Fruit fly (Drosophila melanogaster): ENCODE measurements around the gene Pi3K92E.

Gene Pi3K92E

dm6 chr3R:20588480-20588785, 46.1 kb downstream of the Pi3K92E start, which contains the start of gene Srp72:
Gene Srp72 (plus strand): TSS chr3R:20588711.
- TF ChIP-seq HLH106 (tag; optimal IDR thresholded peaks at IDR 0.05): peak; percentile 50
- peak; percentile 40 for TF ChIP-seq fru (GFP tag; optimal IDR thresholded peaks at IDR 0.05)
- peak; percentile 47 for TF ChIP-seq CG9705 (GFP tag; optimal IDR thresholded peaks at IDR 0.05)
- TF ChIP-seq Hr78 (GFP tag; optimal IDR thresholded peaks at IDR 0.05): no peak
- peak; percentile 25 for TF ChIP-seq br (GFP tag; optimal IDR thresholded peaks at IDR 0.05)
- TF ChIP-seq foxo (GFP tag; optimal IDR thresholded peaks at IDR 0.05): peak in 1 of 2 experiments; percentile 58
- peak; percentile 39 for TF ChIP-seq Hnf4 (GFP tag; optimal IDR thresholded peaks at IDR 0.05)
- TF ChIP-seq dsf (GFP tag; optimal IDR thresholded peaks at IDR 0.05; ENCODE audit: borderline replicate concordance): peak; percentile 45
- TF ChIP-seq CG32264 (GFP tag; optimal IDR thresholded peaks at IDR 0.05): no peak
- TF ChIP-seq Hr83 (GFP tag; optimal IDR thresholded peaks at IDR 0.05; ENCODE audit: poor library complexity, severe bottlenecking): peak; percentile 35
- TF ChIP-seq jim (GFP tag; optimal IDR thresholded peaks at IDR 0.05): no peak
- TF ChIP-seq GATAd (GFP tag; optimal IDR thresholded peaks at IDR 0.05): peak; percentile 26
- TF ChIP-seq OdsH (GFP tag; optimal IDR thresholded peaks at IDR 0.05): peak; percentile 17
- TF ChIP-seq pan (optimal IDR thresholded peaks at IDR 0.05): no peak
- no peak for TF ChIP-seq Dfd (GFP tag; optimal IDR thresholded peaks at IDR 0.05)
- TF ChIP-seq sv (GFP tag; optimal IDR thresholded peaks at IDR 0.05): peak; percentile 48
- TF ChIP-seq dl (GFP tag; optimal IDR thresholded peaks at IDR 0.05; ENCODE audit: insufficient read depth in 1 of 2, partially characterized antibody in 2 of 2): no peak
- TF ChIP-seq psq (GFP tag; optimal IDR thresholded peaks at IDR 0.05): peak; percentile 6
- no peak for TF ChIP-seq lola (GFP tag; optimal IDR thresholded peaks at IDR 0.05)
- peak; percentile 50 for TF ChIP-seq h (GFP tag; optimal IDR thresholded peaks at IDR 0.05)
- peak; percentile 12 for TF ChIP-seq ey (GFP tag; optimal IDR thresholded peaks at IDR 0.05)
- TF ChIP-seq rgr (GFP tag; optimal IDR thresholded peaks at IDR 0.05): peak; percentile 44
- peak; percentile 59 for TF ChIP-seq sage (GFP tag; optimal IDR thresholded peaks at IDR 0.05)
- peak; percentile 45 for TF ChIP-seq Sp1 (GFP tag; optimal IDR thresholded peaks at IDR 0.05)
- no peak for TF ChIP-seq Abd-B (GFP tag; optimal IDR thresholded peaks at IDR 0.05)
- TF ChIP-seq usp (GFP tag; optimal IDR thresholded peaks at IDR 0.05): no peak

- TF ChIP-seq GATAd (GFP tag; optimal IDR thresholded peaks at IDR 0.05): peak; percentile 34
- TF ChIP-seq Mio (GFP tag; optimal IDR thresholded peaks at IDR 0.05): peak; percentile 37
- no peak for TF ChIP-seq dl (GFP tag; optimal IDR thresholded peaks at IDR 0.05; ENCODE audit: insufficient read depth in 1 of 2, partially characterized antibody in 2 of 2)
- peak; percentile 91 for TF ChIP-seq fru (GFP tag; optimal IDR thresholded peaks at IDR 0.05)
- peak; percentile 61 for TF ChIP-seq Rel (GFP tag; optimal IDR thresholded peaks at IDR 0.05)
- TF ChIP-seq Rel (tag; optimal IDR thresholded peaks at IDR 0.05): peak; percentile 31
- peak; percentile 89 for TF ChIP-seq dmrt93B (GFP tag; optimal IDR thresholded peaks at IDR 0.05)
- no peak for TF ChIP-seq Dif (GFP tag; optimal IDR thresholded peaks at IDR 0.05; ENCODE audit: partially characterized antibody)
- TF ChIP-seq usp (GFP tag; optimal IDR thresholded peaks at IDR 0.05): no peak
- TF ChIP-seq pan (optimal IDR thresholded peaks at IDR 0.05): no peak
- TF ChIP-seq HLH106 (tag; optimal IDR thresholded peaks at IDR 0.05): peak; percentile 88
- peak; percentile 91 for TF ChIP-seq br (GFP tag; optimal IDR thresholded peaks at IDR 0.05)
- TF ChIP-seq CG9705 (GFP tag; optimal IDR thresholded peaks at IDR 0.05): peak; percentile 79
- TF ChIP-seq h (GFP tag; optimal IDR thresholded peaks at IDR 0.05): peak; percentile 94
- no peak for TF ChIP-seq CrebA (GFP tag; optimal IDR thresholded peaks at IDR 0.05; ENCODE audit: borderline replicate concordance)
- peak in 1 of 2 experiments; percentile 93 for TF ChIP-seq foxo (GFP tag; optimal IDR thresholded peaks at IDR 0.05)
- TF ChIP-seq brk (GFP tag; optimal IDR thresholded peaks at IDR 0.05): no peak
- TF ChIP-seq tai (GFP tag; optimal IDR thresholded peaks at IDR 0.05): no peak
- peak; percentile 77 for TF ChIP-seq dsf (GFP tag; optimal IDR thresholded peaks at IDR 0.05; ENCODE audit: borderline replicate concordance)
- no peak for TF ChIP-seq jim (GFP tag; optimal IDR thresholded peaks at IDR 0.05)
- TF ChIP-seq Vsx2 (GFP tag; optimal IDR thresholded peaks at IDR 0.05; ENCODE audit: partially characterized antibody): no peak
- peak; percentile 91 for TF ChIP-seq Hr83 (GFP tag; optimal IDR thresholded peaks at IDR 0.05; ENCODE audit: poor library complexity, severe bottlenecking)
- TF ChIP-seq Myc (optimal IDR thresholded peaks at IDR 0.05): no peak
- TF ChIP-seq N (GFP tag; optimal IDR thresholded peaks at IDR 0.05): peak; percentile 7
- TF ChIP-seq Jra (GFP tag; optimal IDR thresholded peaks at IDR 0.05): peak; percentile 93
- peak; percentile 91 for TF ChIP-seq Sp1 (GFP tag; optimal IDR thresholded peaks at IDR 0.05)
- TF ChIP-seq Abd-B (GFP tag; optimal IDR thresholded peaks at IDR 0.05): no peak
- TF ChIP-seq CG32264 (GFP tag; optimal IDR thresholded peaks at IDR 0.05): peak; percentile 78
- peak; percentile 35 for TF ChIP-seq sage (GFP tag; optimal IDR thresholded peaks at IDR 0.05)
- no peak for TF ChIP-seq Hr78 (GFP tag; optimal IDR thresholded peaks at IDR 0.05)
- TF ChIP-seq rgr (GFP tag; optimal IDR thresholded peaks at IDR 0.05): peak; percentile 89
- TF ChIP-seq Dfd (GFP tag; optimal IDR thresholded peaks at IDR 0.05): no peak
- peak; percentile 93 for TF ChIP-seq OdsH (GFP tag; optimal IDR thresholded peaks at IDR 0.05)
- TF ChIP-seq psq (GFP tag; optimal IDR thresholded peaks at IDR 0.05): peak; percentile 88
- peak; percentile 92 for TF ChIP-seq ey (GFP tag; optimal IDR thresholded peaks at IDR 0.05)
- TF ChIP-seq Hnf4 (GFP tag; optimal IDR thresholded peaks at IDR 0.05): peak; percentile 88
- peak; percentile 79 for TF ChIP-seq woc (GFP tag; optimal IDR thresholded peaks at IDR 0.05)
- TF ChIP-seq sv (GFP tag; optimal IDR thresholded peaks at IDR 0.05): no peak
These were observed 46.7 kb downstream of the Pi3K92E start, which contains the start of gene Septin2 for dm6 chr3R:20587630-20588479. Gene Septin2 (minus strand): TSS chr3R:20588356.

Measured in whole organism, wandering third instar larva.